Fruit fly (Drosophila melanogaster): ENCODE data around the gene can.

can gene

dm6 chr3L:10242243-10242642 is 24.7 kb downstream of the can start:
- TF ChIP-seq Pif1A (GFP tag; optimal IDR thresholded peaks at IDR 0.05) (peak; percentile 32), D1 (tag; optimal IDR thresholded peaks at IDR 0.05) (no peak), CG8301 (tag; optimal IDR thresholded peaks at IDR 0.05) (no peak), CG8159 (tag; optimal IDR thresholded peaks at IDR 0.05) (peak; percentile 48), CG15710 (tag; optimal IDR thresholded peaks at IDR 0.05) (peak; percentile 50), fd96Ca (GFP tag; IDR thresholded peaks at IDR 0.05) (no peak), CG14655 (GFP tag; optimal IDR thresholded peaks at IDR 0.05) (peak; percentile 2), CG34367 (tag; optimal IDR thresholded peaks at IDR 0.05) (peak; percentile 34)

dm6 chr3L:10238549-10238948 is 28.4 kb downstream of the can start:
- TF ChIP-seq CG10348 (GFP tag; IDR thresholded peaks at IDR 0.05) (no peak), fd96Ca (GFP tag; IDR thresholded peaks at IDR 0.05) (no peak), CG15710 (tag; optimal IDR thresholded peaks at IDR 0.05) (peak; percentile 50), EcR (GFP tag; optimal IDR thresholded peaks at IDR 0.05) (no peak), D1 (tag; optimal IDR thresholded peaks at IDR 0.05) (no peak), CG12605 (GFP tag; IDR thresholded peaks at IDR 0.05) (no peak), Pif1B (GFP tag; optimal IDR thresholded peaks at IDR 0.05) (no peak), Pif1A (GFP tag; optimal IDR thresholded peaks at IDR 0.05) (no peak), CG34367 (tag; optimal IDR thresholded peaks at IDR 0.05) (no peak), CG14655 (GFP tag; optimal IDR thresholded peaks at IDR 0.05) (peak; percentile 29), CG8159 (tag; optimal IDR thresholded peaks at IDR 0.05) (peak; percentile 54), Ets98B (GFP tag; IDR thresholded peaks at IDR 0.05) (no peak), CG32121 (GFP tag; IDR thresholded peaks at IDR 0.05) (no peak), CG17806 (tag; optimal IDR thresholded peaks at IDR 0.05) (peak; percentile 26), CG4496 (GFP tag; IDR thresholded peaks at IDR 0.05) (no peak), gl (tag; optimal IDR thresholded peaks at IDR 0.05) (no peak), CG8301 (tag; optimal IDR thresholded peaks at IDR 0.05) (no peak), rn (GFP tag; IDR thresholded peaks at IDR 0.05) (no peak), CG9948 (tag; optimal IDR thresholded peaks at IDR 0.05) (peak; percentile 25)

- TF ChIP-seq Pif1B (GFP tag; optimal IDR thresholded peaks at IDR 0.05) (no peak), Pif1A (GFP tag; optimal IDR thresholded peaks at IDR 0.05) (no peak), D1 (tag; optimal IDR thresholded peaks at IDR 0.05) (no peak)
Measured at dm6 chr3L:10233025-10233424, 33.9 kb downstream of the can start.

- TF ChIP-seq Ets98B (GFP tag; IDR thresholded peaks at IDR 0.05): peak; percentile 47
- no peak for TF ChIP-seq CG15710 (tag; optimal IDR thresholded peaks at IDR 0.05)
- no peak for TF ChIP-seq CG8159 (tag; optimal IDR thresholded peaks at IDR 0.05)
- TF ChIP-seq CG9948 (tag; optimal IDR thresholded peaks at IDR 0.05): no peak
- TF ChIP-seq CG32121 (GFP tag; IDR thresholded peaks at IDR 0.05): no peak
- TF ChIP-seq Snoo (tag; optimal IDR thresholded peaks at IDR 0.05): no peak
- no peak for TF ChIP-seq CG10348 (GFP tag; IDR thresholded peaks at IDR 0.05)
- peak; percentile 54; the same call in 2 of the 3 replicates for TF ChIP-seq CG4496 (GFP tag; IDR thresholded peaks at IDR 0.05)
- peak; percentile 29 for TF ChIP-seq CG14655 (GFP tag; optimal IDR thresholded peaks at IDR 0.05)
- 0 out of 2 replicates have a peak, but pooled peaks have one; percentile 19 for TF ChIP-seq rn (GFP tag; IDR thresholded peaks at IDR 0.05)
- peak; percentile 29; the same call in 1 of the 3 replicates for TF ChIP-seq fd96Ca (GFP tag; IDR thresholded peaks at IDR 0.05)
Measured at dm6 chr3L:10230542-10230941, 36.4 kb downstream of the can start.

dm6 chr3L:10227094-10227493 is 39.8 kb downstream of the can start:
- TF ChIP-seq D1 (tag; optimal IDR thresholded peaks at IDR 0.05): no peak
- peak; percentile 24 for TF ChIP-seq CG9948 (tag; optimal IDR thresholded peaks at IDR 0.05)
- TF ChIP-seq CG4496 (GFP tag; IDR thresholded peaks at IDR 0.05): 0 out of 3 replicates have a peak, but pooled peaks have one; percentile 33
- TF ChIP-seq CG17806 (tag; optimal IDR thresholded peaks at IDR 0.05): peak; percentile 6
- TF ChIP-seq CG8159 (tag; optimal IDR thresholded peaks at IDR 0.05): peak; percentile 64
- TF ChIP-seq CG14655 (GFP tag; optimal IDR thresholded peaks at IDR 0.05): peak; percentile 30
- TF ChIP-seq fd96Ca (GFP tag; IDR thresholded peaks at IDR 0.05): 0 out of 3 replicates have a peak, but pooled peaks have one; percentile 24
- TF ChIP-seq Pif1B (GFP tag; optimal IDR thresholded peaks at IDR 0.05): no peak
- TF ChIP-seq CG15710 (tag; optimal IDR thresholded peaks at IDR 0.05): peak; percentile 57
- peak; percentile 35 for TF ChIP-seq CG34367 (tag; optimal IDR thresholded peaks at IDR 0.05)

dm6 chr3L:10226055-10226454 is 40.9 kb downstream of the can start:
- no peak for TF ChIP-seq rn (GFP tag; IDR thresholded peaks at IDR 0.05)
- TF ChIP-seq fd96Ca (GFP tag; IDR thresholded peaks at IDR 0.05): 0 out of 3 replicates have a peak, but pooled peaks have one; percentile 19
- TF ChIP-seq CG12605 (GFP tag; IDR thresholded peaks at IDR 0.05): no peak
- TF ChIP-seq Pif1A (GFP tag; optimal IDR thresholded peaks at IDR 0.05): no peak
- TF ChIP-seq Ets98B (GFP tag; IDR thresholded peaks at IDR 0.05): 0 out of 2 replicates have a peak, but pooled peaks have one; percentile 12
- TF ChIP-seq CG10348 (GFP tag; IDR thresholded peaks at IDR 0.05): no peak
- TF ChIP-seq CG34367 (tag; optimal IDR thresholded peaks at IDR 0.05): no peak

dm6 chr3L:10225214-10225729 is 41.6 kb downstream of the can start, which contains the start of gene scramb1:
Gene scramb1, minus strand, starts transcription at chr3L:10225240.
- TF ChIP-seq Pif1A (GFP tag; optimal IDR thresholded peaks at IDR 0.05): no peak
- TF ChIP-seq gl (tag; optimal IDR thresholded peaks at IDR 0.05): no peak
